Fruit fly (Drosophila melanogaster) whole organism: ENCODE data around the gene wap.

Source experiments
- CG8478 ChIP-seq: fragments of >200 bp; optimal IDR thresholded peaks from 2 replicates; lab custom pipeline; 2018; ENCODE audit warnings: inconsistent platforms
- Dll ChIP-seq: fragments of >200 bp; optimal IDR thresholded peaks from 2 replicates; lab custom pipeline; 2017
- EcR ChIP-seq, 2 experiments: fragments of >200 bp; optimal IDR thresholded peaks; 2 replicates each; lab custom pipeline; 2017; ENCODE audit warnings: missing biosample characterization in 2 of 2, missing genetic modification characterization in 2 of 2, missing genetic modification reagents in 2 of 2
- pan ChIP-seq: fragments of >200 bp; optimal IDR thresholded peaks from 2 replicates; lab custom pipeline; 2017
- psq ChIP-seq: fragments of >200 bp; optimal IDR thresholded peaks from 2 replicates; lab custom pipeline; 2017
- usp ChIP-seq: fragments of >200 bp; optimal IDR thresholded peaks from 2 replicates; lab custom pipeline; 2017; ENCODE audit warnings: missing biosample characterization, missing genetic modification characterization, mixed read lengths

wap gene

dm6 chrX:22455023-22455422 is at the start of gene wap:
Gene wap (minus strand): TSS chrX:22455422.
- TF ChIP-seq usp (GFP tag; lab: Kevin White, UChicago) = no peak
- TF ChIP-seq Dll = no peak
- TF ChIP-seq psq = no peak
- TF ChIP-seq EcR (GFP tag; optimal IDR thresholded peaks at IDR 0.05; lab: Kevin White, UChicago) = no peak
- TF ChIP-seq pan (lab: Kevin White, UChicago) = no peak
- no peak for TF ChIP-seq CG8478 (lab: Kevin White, UChicago)

DNA sequence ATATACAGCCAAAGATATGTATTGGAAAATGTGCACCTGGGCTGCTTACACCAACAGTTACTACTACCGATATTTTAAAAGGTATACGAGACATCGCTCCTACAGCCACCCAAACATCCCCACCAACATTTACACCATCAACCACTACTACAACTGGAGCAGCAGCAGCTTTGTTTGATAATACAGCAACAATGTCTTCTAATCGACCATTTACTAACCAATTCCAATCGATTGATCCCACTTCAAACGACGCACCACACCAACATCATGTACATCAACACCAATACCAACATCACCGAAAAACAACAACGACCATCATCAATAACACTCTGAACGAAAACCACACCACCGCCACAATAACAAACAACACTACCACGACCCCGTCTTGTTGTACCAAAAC is 47.0 kb upstream of the wap start:
- no peak for TF ChIP-seq Dll
- no peak for TF ChIP-seq usp (GFP tag; lab: Kevin White, UChicago)
- no peak for TF ChIP-seq CG8478 (lab: Kevin White, UChicago)
- no peak for TF ChIP-seq EcR (GFP tag; optimal IDR thresholded peaks at IDR 0.05; lab: Kevin White, UChicago)
- TF ChIP-seq pan (lab: Kevin White, UChicago) = no peak
- no peak for TF ChIP-seq psq

- TF ChIP-seq Dll = no peak
- no peak for TF ChIP-seq pan (lab: Kevin White, UChicago)
- TF ChIP-seq usp (GFP tag; lab: Kevin White, UChicago) = no peak
- TF ChIP-seq CG8478 (lab: Kevin White, UChicago) = no peak
- TF ChIP-seq psq = no peak
- TF ChIP-seq EcR (GFP tag; optimal IDR thresholded peaks at IDR 0.05; lab: Kevin White, UChicago) = no peak
Measured at dm6 chrX:22499557-22499956, 44.3 kb upstream of the wap start.

- TF ChIP-seq EcR (GFP tag; optimal IDR thresholded peaks at IDR 0.05; lab: Kevin White, UChicago) = no peak
Measured at dm6 chrX:22491028-22491769, 36.0 kb upstream of the wap start.

DNA sequence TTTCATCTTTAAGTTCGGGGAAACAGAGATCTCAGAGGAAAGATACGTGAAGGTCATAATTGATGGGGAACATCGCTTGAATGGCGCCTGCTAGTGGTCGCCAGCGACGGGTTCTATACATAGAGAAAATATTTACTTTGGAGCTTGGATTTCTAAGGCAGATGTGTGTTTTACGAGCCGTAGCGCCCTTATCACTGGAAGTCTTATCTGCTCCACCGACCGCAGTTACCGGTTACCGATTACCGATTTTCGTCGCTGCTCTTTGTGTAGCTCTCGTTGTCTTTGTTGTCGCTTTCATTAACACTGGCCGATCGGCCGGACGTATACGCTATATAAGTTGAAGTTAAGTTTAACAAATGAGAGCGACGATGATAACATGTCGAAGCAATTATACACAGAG is 35.4 kb upstream of the wap start:
- no peak for TF ChIP-seq usp (GFP tag; lab: Kevin White, UChicago)
- TF ChIP-seq Dll = no peak
- no peak for TF ChIP-seq CG8478 (lab: Kevin White, UChicago)
- TF ChIP-seq psq = no peak
- no peak for TF ChIP-seq pan (lab: Kevin White, UChicago)
- TF ChIP-seq EcR (GFP tag; optimal IDR thresholded peaks at IDR 0.05; lab: Kevin White, UChicago) = no peak

DNA sequence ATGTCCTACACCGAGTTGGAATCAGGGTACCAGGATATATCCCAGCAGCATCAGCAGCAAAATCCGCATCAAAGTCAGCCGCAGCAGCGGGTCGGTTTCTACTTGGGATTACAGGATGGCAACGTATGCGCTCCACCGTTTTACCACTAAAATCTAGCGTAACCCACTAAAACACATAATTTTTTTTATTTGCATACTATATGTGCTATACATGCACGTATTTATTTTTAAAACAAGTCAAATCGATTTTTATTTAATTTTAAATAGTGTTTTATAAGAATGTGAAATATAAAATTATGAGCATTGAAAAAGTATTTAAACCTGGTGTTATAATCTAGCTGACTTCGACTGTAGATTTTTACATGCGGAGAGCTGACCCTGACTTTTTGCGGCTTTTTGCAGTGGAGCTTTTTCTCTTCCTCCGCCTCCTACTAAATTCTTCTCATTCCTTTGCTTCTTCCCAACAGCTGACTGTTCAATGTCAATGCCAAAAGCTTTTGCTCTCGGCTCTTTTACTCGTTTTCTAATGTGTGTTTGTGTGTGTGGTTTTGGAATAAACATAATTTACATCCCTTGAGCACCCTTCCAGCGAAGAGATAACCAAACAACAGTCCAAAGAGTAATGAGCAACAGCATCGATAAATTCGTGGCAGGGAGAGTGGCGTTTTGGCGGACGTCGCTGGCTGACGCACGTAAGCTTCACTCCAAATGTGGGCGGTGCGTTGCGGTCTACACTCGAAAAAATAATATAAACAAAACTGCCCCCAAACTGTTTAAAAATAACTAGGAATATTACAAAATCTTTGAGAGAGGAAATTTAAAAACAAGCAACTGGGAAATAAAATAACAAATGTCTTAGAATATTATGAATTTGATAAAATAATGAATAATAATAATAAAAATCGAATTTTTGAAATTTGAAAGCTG is 32.7 kb upstream of the wap start:
- TF ChIP-seq Dll = no peak
- TF ChIP-seq EcR (GFP tag; optimal IDR thresholded peaks at IDR 0.05; lab: Kevin White, UChicago) = no peak
- no peak for TF ChIP-seq CG8478 (lab: Kevin White, UChicago)
- TF ChIP-seq usp (GFP tag; lab: Kevin White, UChicago) = no peak
- no peak for TF ChIP-seq psq
- no peak for TF ChIP-seq pan (lab: Kevin White, UChicago)

dm6 chrX:22486919-22487634 is 31.9 kb upstream of the wap start:
- TF ChIP-seq psq (no peak), pan (lab: Kevin White, UChicago) (no peak), EcR (GFP tag; optimal IDR thresholded peaks at IDR 0.05; lab: Kevin White, UChicago) (no peak), CG8478 (lab: Kevin White, UChicago) (no peak), usp (GFP tag; lab: Kevin White, UChicago) (no peak), Dll (no peak)

DNA sequence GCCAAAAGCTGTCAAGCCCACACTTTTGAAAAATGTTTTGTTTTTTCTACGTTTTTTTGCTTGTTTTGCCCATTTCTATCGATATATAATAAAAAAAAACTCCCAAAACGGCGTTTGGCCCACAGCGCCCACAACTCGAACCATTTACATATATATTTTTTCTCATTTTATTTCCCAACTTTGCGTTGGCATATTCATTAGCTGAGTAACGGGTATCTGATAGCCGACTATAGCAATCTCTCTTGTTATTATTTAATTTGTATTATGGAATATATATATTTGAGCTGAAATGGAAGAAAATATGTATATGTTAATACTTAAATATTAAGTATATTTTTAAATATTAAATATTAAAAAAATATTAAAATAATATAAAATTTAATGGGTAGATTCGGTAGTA is 31.3 kb upstream of the wap start:
- TF ChIP-seq CG8478 (lab: Kevin White, UChicago) = no peak
- TF ChIP-seq psq = no peak
- TF ChIP-seq Dll = no peak
- TF ChIP-seq usp (GFP tag; lab: Kevin White, UChicago) = no peak
- no peak for TF ChIP-seq pan (lab: Kevin White, UChicago)
- no peak for TF ChIP-seq EcR (GFP tag; optimal IDR thresholded peaks at IDR 0.05; lab: Kevin White, UChicago)

DNA sequence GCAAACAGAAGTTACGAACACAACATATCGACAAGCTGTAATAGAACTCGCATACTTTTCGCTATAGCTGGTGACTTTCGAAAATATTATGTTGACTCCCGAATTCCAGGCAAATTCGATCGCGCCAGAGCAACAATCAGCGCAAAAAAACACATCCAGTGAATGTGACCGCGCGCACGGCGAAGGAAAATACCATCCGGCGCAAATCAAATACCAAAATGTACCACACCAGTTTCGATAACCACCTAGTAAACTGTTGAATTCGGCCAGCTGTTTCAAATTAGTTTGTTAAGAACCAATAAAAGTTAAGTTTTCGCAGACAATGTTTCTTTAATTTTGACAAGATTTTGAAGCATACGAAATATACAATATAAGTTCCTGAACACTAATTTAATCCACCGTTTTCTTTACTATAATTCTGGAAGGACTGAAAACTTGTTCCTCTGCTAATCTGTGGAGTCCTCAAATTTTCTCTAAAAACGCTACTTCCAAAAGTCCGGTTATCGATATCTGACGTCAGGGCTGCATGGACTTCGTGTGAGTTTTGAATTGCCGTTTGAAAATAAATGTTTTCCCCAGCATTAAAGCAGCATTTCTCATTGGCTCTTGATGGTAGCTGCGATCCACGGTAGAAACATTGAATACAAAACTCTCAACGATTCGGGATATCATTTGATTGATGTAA is 26.8 kb upstream of the wap start, which contains the start of the genes Cp110 and CG12576:
Cp110 (plus strand) TSS at position 223 of the 685 bp plus-strand sequence.
CG12576 (minus strand) TSS at position 498 of the 685 bp plus-strand sequence.
- TF ChIP-seq CG8478 (lab: Kevin White, UChicago) (no peak), usp (GFP tag; lab: Kevin White, UChicago) (no peak), pan (lab: Kevin White, UChicago) (no peak), EcR (GFP tag; optimal IDR thresholded peaks at IDR 0.05; lab: Kevin White, UChicago) (no peak), Dll (no peak), psq (no peak)

- TF ChIP-seq pan (lab: Kevin White, UChicago) (no peak), usp (GFP tag; lab: Kevin White, UChicago) (no peak), Dll (no peak), psq (no peak), CG8478 (lab: Kevin White, UChicago) (no peak), EcR (GFP tag; optimal IDR thresholded peaks at IDR 0.05; lab: Kevin White, UChicago) (no peak)
Measured at dm6 chrX:22481131-22481530, 25.9 kb upstream of the wap start.

dm6 chrX:22480612-22481011 is 25.4 kb upstream of the wap start:
- no peak for TF ChIP-seq psq
- no peak for TF ChIP-seq EcR (GFP tag; optimal IDR thresholded peaks at IDR 0.05; lab: Kevin White, UChicago)
- no peak for TF ChIP-seq usp (GFP tag; lab: Kevin White, UChicago)
- no peak for TF ChIP-seq Dll
- no peak for TF ChIP-seq pan (lab: Kevin White, UChicago)
- TF ChIP-seq CG8478 (lab: Kevin White, UChicago) = no peak
